Fruit fly (Drosophila melanogaster): Measurements from ENCODE around the gene CG5849.
A peak's percentile ranks its signal among the peaks of the same experiment; 100 is the strongest.

The CG5849 gene

dm6 chr3R:21748954-21749920 is 9.3 kb downstream of the CG5849 start, which contains the start of gene CG31233:
Gene CG31233, plus strand, starts transcription at chr3R:21749853.
- TF ChIP-seq fd85E (GFP tag; optimal IDR thresholded peaks at IDR 0.05) (no peak), CG3919 (GFP tag; optimal IDR thresholded peaks at IDR 0.05) (no peak), Blimp-1 (GFP tag; optimal IDR thresholded peaks at IDR 0.05) (no peak), CG4318 (GFP tag; optimal IDR thresholded peaks at IDR 0.05) (no peak), vri (GFP tag; optimal IDR thresholded peaks at IDR 0.05) (no peak), ss (GFP tag; optimal IDR thresholded peaks at IDR 0.05) (no peak), acj6 (GFP tag; optimal IDR thresholded peaks at IDR 0.05) (no peak), CG9139 (GFP tag; optimal IDR thresholded peaks at IDR 0.05) (no peak), spab (GFP tag; optimal IDR thresholded peaks at IDR 0.05) (no peak), topi (GFP tag; optimal IDR thresholded peaks at IDR 0.05) (no peak), CG6276 (GFP tag; optimal IDR thresholded peaks at IDR 0.05) (no peak), Hr38 (GFP tag; optimal IDR thresholded peaks at IDR 0.05) (no peak)

DNA sequence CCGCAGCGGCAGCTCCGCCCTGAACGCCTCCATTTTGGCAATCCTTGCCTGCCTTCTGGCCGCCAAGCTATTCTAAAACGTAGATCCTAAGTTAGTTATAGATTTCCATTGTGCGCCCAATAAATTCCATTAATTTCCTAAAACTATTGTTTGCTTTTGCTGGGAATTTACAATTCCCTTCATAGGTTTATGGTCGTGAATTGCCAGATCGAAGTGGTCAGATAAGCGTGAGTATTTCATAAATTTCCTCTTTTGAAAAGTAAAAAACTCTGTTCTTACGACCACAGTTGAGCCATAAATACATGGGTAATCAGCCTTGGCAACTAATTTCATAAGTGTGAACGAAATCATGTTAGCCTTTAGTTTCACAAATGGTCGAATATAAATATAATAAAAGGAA is 13.2 kb downstream of the CG5849 start:
- no peak for TF ChIP-seq fd59A (GFP tag; optimal IDR thresholded peaks at IDR 0.05)
- no peak for TF ChIP-seq fd85E (GFP tag; optimal IDR thresholded peaks at IDR 0.05)
- no peak for TF ChIP-seq CG10669 (GFP tag; optimal IDR thresholded peaks at IDR 0.05)
- TF ChIP-seq CG6792 (GFP tag; optimal IDR thresholded peaks at IDR 0.05), result no peak

DNA sequence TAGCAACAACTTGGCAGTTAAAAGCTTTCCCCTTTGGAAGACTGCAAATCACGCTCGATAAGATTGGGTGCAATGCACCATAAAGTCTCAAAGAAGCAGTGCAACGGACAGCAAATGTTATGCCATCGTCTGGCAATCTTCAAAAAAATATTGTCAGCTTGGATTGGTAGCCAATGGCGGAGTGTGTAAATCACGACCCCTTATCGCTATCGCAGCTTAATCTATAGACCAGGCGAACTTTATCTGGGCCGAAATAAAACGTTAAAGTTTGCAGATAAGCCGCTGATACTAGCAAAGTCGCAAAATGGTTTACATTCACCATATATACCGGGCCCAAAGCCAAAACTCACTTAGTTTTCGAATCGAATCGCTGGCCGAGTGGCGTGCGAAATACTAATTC is 14.1 kb downstream of the CG5849 start, which contains the start of gene CG31198:
TSS of gene CG31198 (plus strand) at position 351 of the 400 bp plus-strand sequence.
- TF ChIP-seq Sox14 (GFP tag; optimal IDR thresholded peaks at IDR 0.05), result no peak
- TF ChIP-seq vri (GFP tag; optimal IDR thresholded peaks at IDR 0.05), result peak; percentile 98
- TF ChIP-seq ss (GFP tag; optimal IDR thresholded peaks at IDR 0.05), result no peak

- no peak for TF ChIP-seq CG11762 (GFP tag; optimal IDR thresholded peaks at IDR 0.05; ENCODE audit: insufficient read depth)
- TF ChIP-seq topi (GFP tag; optimal IDR thresholded peaks at IDR 0.05), result no peak
- no peak for TF ChIP-seq acj6 (GFP tag; optimal IDR thresholded peaks at IDR 0.05)
- no peak for TF ChIP-seq CG6808 (GFP tag; optimal IDR thresholded peaks at IDR 0.05)
- TF ChIP-seq CG4318 (GFP tag; optimal IDR thresholded peaks at IDR 0.05), result no peak
- no peak for TF ChIP-seq OdsH (GFP tag; optimal IDR thresholded peaks at IDR 0.05)
- TF ChIP-seq Sox15 (GFP tag; optimal IDR thresholded peaks at IDR 0.05), result no peak
- no peak for TF ChIP-seq CG34406 (GFP tag; optimal IDR thresholded peaks at IDR 0.05)
- no peak for TF ChIP-seq CG3919 (GFP tag; optimal IDR thresholded peaks at IDR 0.05)
- no peak for TF ChIP-seq net (GFP tag; optimal IDR thresholded peaks at IDR 0.05)
- TF ChIP-seq Lpt (GFP tag; optimal IDR thresholded peaks at IDR 0.05), result no peak
- TF ChIP-seq CG6163 (GFP tag; IDR thresholded peaks at IDR 0.05), result no peak
- no peak for TF ChIP-seq CG15336 (GFP tag; IDR thresholded peaks at IDR 0.05)
- TF ChIP-seq CG31627 (GFP tag; optimal IDR thresholded peaks at IDR 0.05), result no peak
- no peak for TF ChIP-seq Hr39 (GFP tag; optimal IDR thresholded peaks at IDR 0.05)
- no peak for TF ChIP-seq Hr38 (GFP tag; optimal IDR thresholded peaks at IDR 0.05)
- TF ChIP-seq Eip93F (GFP tag; optimal IDR thresholded peaks at IDR 0.05), result no peak
- no peak for TF ChIP-seq CG7368 (GFP tag; optimal IDR thresholded peaks at IDR 0.05)
- TF ChIP-seq CG32006 (GFP tag; optimal IDR thresholded peaks at IDR 0.05), result no peak
- no peak for TF ChIP-seq lz (GFP tag; optimal IDR thresholded peaks at IDR 0.05)
These were observed 17.6 kb downstream of the CG5849 start for dm6 chr3R:21757550-21757949.
